ENCODE assay signal across 3 fruit fly cellular contexts in genomic region chr3R:8978768-8979167, dm6.
TF ChIP-seq lines count a peak whose summit lies in the region.

No protein-coding gene starts in this region.

TF ChIP-seq in whole organism, embryonic, 481 proteins besides CTCF, POLR2A, EP300 and RAD21 (continued from another document and continues in another):
- TF ChIP-seq Trl (optimal IDR thresholded peaks at IDR 0.05; lab: Kevin White, UChicago) = no peak
- TF ChIP-seq Trl (GFP tag; optimal IDR thresholded peaks at IDR 0.05; lab: Kevin White, UChicago) = no peak
- TF ChIP-seq CG8089 (GFP tag; optimal IDR thresholded peaks at IDR 0.05; lab: Kevin White, UChicago) = no peak
- no peak for TF ChIP-seq CG42726 (GFP tag; IDR thresholded peaks at IDR 0.05; lab: Robert Waterston, UW; ENCODE audit: partially characterized antibody)
- no peak for TF ChIP-seq sob (GFP tag; IDR thresholded peaks at IDR 0.05; lab: Robert Waterston, UW)
- TF ChIP-seq Atf3 (GFP tag; optimal IDR thresholded peaks at IDR 0.05; lab: Kevin White, UChicago) = no peak
- no peak for TF ChIP-seq hkb (optimal IDR thresholded peaks at IDR 0.05; lab: Kevin White, UChicago)
- TF ChIP-seq hkb (GFP tag; IDR thresholded peaks at IDR 0.05; lab: Robert Waterston, UW) = peak; percentile 57
- no peak for TF ChIP-seq Taf1 (GFP tag; IDR thresholded peaks at IDR 0.05; lab: Robert Waterston, UW)
- TF ChIP-seq CG12769 (tag; optimal IDR thresholded peaks at IDR 0.05; lab: Kevin White, UChicago) = no peak
- no peak for TF ChIP-seq Nf-YB (GFP tag; optimal IDR thresholded peaks at IDR 0.05; lab: Kevin White, UChicago)
- TF ChIP-seq NC2β (GFP tag; optimal IDR thresholded peaks at IDR 0.05; lab: Kevin White, UChicago) = no peak
- TF ChIP-seq sens (GFP tag; lab: Kevin White, UChicago) = no peak
- no peak for TF ChIP-seq da (GFP tag; optimal IDR thresholded peaks at IDR 0.05; lab: Kevin White, UChicago)
- TF ChIP-seq YL-1 (GFP tag; optimal IDR thresholded peaks at IDR 0.05; lab: Kevin White, UChicago) = no peak
- no peak for TF ChIP-seq exex (tag; optimal IDR thresholded peaks at IDR 0.05; lab: Kevin White, UChicago)
- TF ChIP-seq TFAM (GFP tag; optimal IDR thresholded peaks at IDR 0.05; lab: Kevin White, UChicago) = no peak
- no peak for TF ChIP-seq CG30020 (tag; optimal IDR thresholded peaks at IDR 0.05; lab: Kevin White, UChicago)
- no peak for TF ChIP-seq MBD-R2 (GFP tag; IDR thresholded peaks at IDR 0.05; lab: Robert Waterston, UW)
- no peak for TF ChIP-seq CG6683 (GFP tag; optimal IDR thresholded peaks at IDR 0.05; lab: Kevin White, UChicago)
- no peak for TF ChIP-seq CG12659 (GFP tag; optimal IDR thresholded peaks at IDR 0.05; lab: Kevin White, UChicago)
- TF ChIP-seq slbo (GFP tag; IDR thresholded peaks at IDR 0.05; lab: Robert Waterston, UW) = no peak
- TF ChIP-seq CG17912 (GFP tag; optimal IDR thresholded peaks at IDR 0.05; lab: Kevin White, UChicago) = no peak
- no peak for TF ChIP-seq bbx (GFP tag; IDR thresholded peaks at IDR 0.05; lab: Robert Waterston, UW; ENCODE audit: partially characterized antibody)
- TF ChIP-seq CG10979 (tag; optimal IDR thresholded peaks at IDR 0.05; lab: Kevin White, UChicago) = peak; percentile 67
- no peak for TF ChIP-seq Hmr (GFP tag; optimal IDR thresholded peaks at IDR 0.05; lab: Kevin White, UChicago)
- no peak for TF ChIP-seq ato (GFP tag; IDR thresholded peaks at IDR 0.05; lab: Robert Waterston, UW; ENCODE audit: partially characterized antibody)
- peak; percentile 42; the same call in 1 of the 3 replicates for TF ChIP-seq so (GFP tag; IDR thresholded peaks at IDR 0.05; lab: Robert Waterston, UW)
- TF ChIP-seq Optix (GFP tag; IDR thresholded peaks at IDR 0.05; lab: Robert Waterston, UW) = no peak
- TF ChIP-seq CG15696 (tag; optimal IDR thresholded peaks at IDR 0.05; lab: Kevin White, UChicago) = no peak
- peak in 1 of 2 experiments; percentile 70 for TF ChIP-seq bsh (GFP tag; optimal IDR thresholded peaks at IDR 0.05; lab: Kevin White, UChicago)
- TF ChIP-seq CG32532 (GFP tag; IDR thresholded peaks at IDR 0.05; lab: Robert Waterston, UW) = no peak
- TF ChIP-seq Mad (GFP tag; optimal IDR thresholded peaks at IDR 0.05; lab: Kevin White, UChicago) = no peak
- TF ChIP-seq CG9876 (GFP tag; optimal IDR thresholded peaks at IDR 0.05; lab: Kevin White, UChicago) = no peak
- TF ChIP-seq Doc2 (GFP tag; IDR thresholded peaks at IDR 0.05; lab: Robert Waterston, UW) = no peak
- 0 out of 3 replicates have a peak, but pooled peaks have one; percentile 27 for TF ChIP-seq CG11560 (tag; IDR thresholded peaks at IDR 0.05; lab: Robert Waterston, UW)
- TF ChIP-seq E2f1 (GFP tag; IDR thresholded peaks at IDR 0.05; lab: Robert Waterston, UW) = 0 out of 2 replicates have a peak, but pooled peaks have one; percentile 20
- TF ChIP-seq CG18764 (GFP tag; optimal IDR thresholded peaks at IDR 0.05; lab: Kevin White, UChicago) = no peak
- no peak for TF ChIP-seq CG12155 (GFP tag; optimal IDR thresholded peaks at IDR 0.05; lab: Kevin White, UChicago)
- TF ChIP-seq CG9609 (GFP tag; optimal IDR thresholded peaks at IDR 0.05; lab: Kevin White, UChicago) = no peak
- no peak for TF ChIP-seq CG2116 (GFP tag; optimal IDR thresholded peaks at IDR 0.05; lab: Kevin White, UChicago)
- TF ChIP-seq tio (GFP tag; optimal IDR thresholded peaks at IDR 0.05; lab: Kevin White, UChicago) = no peak
- peak; percentile 42 for TF ChIP-seq ssp (GFP tag; IDR thresholded peaks at IDR 0.05; lab: Robert Waterston, UW)
- TF ChIP-seq CG3838 (GFP tag; optimal IDR thresholded peaks at IDR 0.05; lab: Kevin White, UChicago) = no peak
- TF ChIP-seq CG7839 (tag; optimal IDR thresholded peaks at IDR 0.05; lab: Kevin White, UChicago) = peak; percentile 35
- peak in 1 of 3 experiments; percentile 12 for TF ChIP-seq lola (GFP tag; optimal IDR thresholded peaks at IDR 0.05; lab: Kevin White, UChicago)

TF ChIP-seq in whole organism, prepupa, 60 proteins besides CTCF, POLR2A, EP300 and RAD21 (continued from another document):
- TF ChIP-seq CG6808 (GFP tag; optimal IDR thresholded peaks at IDR 0.05; lab: Kevin White, UChicago) (peak; percentile 51), CG11294 (GFP tag; IDR thresholded peaks at IDR 0.05; lab: Robert Waterston, UW) (no peak), Eip93F (GFP tag; optimal IDR thresholded peaks at IDR 0.05; lab: Kevin White, UChicago) (peak; percentile 55), OdsH (GFP tag; optimal IDR thresholded peaks at IDR 0.05; lab: Kevin White, UChicago) (peak; percentile 73), CG1621 (tag; optimal IDR thresholded peaks at IDR 0.05; lab: Kevin White, UChicago) (no peak), fd85E (GFP tag; optimal IDR thresholded peaks at IDR 0.05; lab: Kevin White, UChicago) (peak; percentile 40), fkh (GFP tag; optimal IDR thresholded peaks at IDR 0.05; lab: Kevin White, UChicago) (no peak), CG10669 (GFP tag; optimal IDR thresholded peaks at IDR 0.05; lab: Kevin White, UChicago) (peak; percentile 37), eg (GFP tag; IDR thresholded peaks at IDR 0.05; lab: Robert Waterston, UW) (peak; percentile 56; the same call in 1 of the 3 replicates), CG32006 (GFP tag; optimal IDR thresholded peaks at IDR 0.05; lab: Kevin White, UChicago) (peak; percentile 63), Sox102F (GFP tag; optimal IDR thresholded peaks at IDR 0.05; lab: Kevin White, UChicago) (peak; percentile 68), Met (GFP tag; optimal IDR thresholded peaks at IDR 0.05; lab: Kevin White, UChicago) (peak; percentile 84), salr (GFP tag; optimal IDR thresholded peaks at IDR 0.05; lab: Kevin White, UChicago) (peak in 1 of 2 experiments; percentile 43), CG31627 (GFP tag; optimal IDR thresholded peaks at IDR 0.05; lab: Kevin White, UChicago) (peak; percentile 69), Hr38 (GFP tag; optimal IDR thresholded peaks at IDR 0.05; lab: Kevin White, UChicago) (no peak), Hr4 (GFP tag; optimal IDR thresholded peaks at IDR 0.05; lab: Kevin White, UChicago) (peak; percentile 25), topi (GFP tag; optimal IDR thresholded peaks at IDR 0.05; lab: Kevin White, UChicago) (peak; percentile 84), vri (GFP tag; optimal IDR thresholded peaks at IDR 0.05; lab: Kevin White, UChicago) (no peak), dac (GFP tag; optimal IDR thresholded peaks at IDR 0.05; lab: Kevin White, UChicago) (no peak), CG6792 (GFP tag; optimal IDR thresholded peaks at IDR 0.05; lab: Kevin White, UChicago) (peak; percentile 87), spab (GFP tag; optimal IDR thresholded peaks at IDR 0.05; lab: Kevin White, UChicago) (peak; percentile 49), Smox (GFP tag; optimal IDR thresholded peaks at IDR 0.05; lab: Kevin White, UChicago) (peak; percentile 86), Lpt (GFP tag; optimal IDR thresholded peaks at IDR 0.05; lab: Kevin White, UChicago) (no peak), achi (GFP tag; optimal IDR thresholded peaks at IDR 0.05; lab: Kevin White, UChicago) (peak; percentile 76), CG4318 (GFP tag; optimal IDR thresholded peaks at IDR 0.05; lab: Kevin White, UChicago) (no peak), Sox14 (GFP tag; optimal IDR thresholded peaks at IDR 0.05; lab: Kevin White, UChicago) (peak; percentile 71), CG3032 (tag; optimal IDR thresholded peaks at IDR 0.05; lab: Kevin White, UChicago) (peak; percentile 37), Blimp-1 (GFP tag; optimal IDR thresholded peaks at IDR 0.05; lab: Kevin White, UChicago) (peak; percentile 83), ss (GFP tag; optimal IDR thresholded peaks at IDR 0.05; lab: Kevin White, UChicago) (peak in 1 of 2 experiments; percentile 27), CG16779 (tag; optimal IDR thresholded peaks at IDR 0.05; lab: Kevin White, UChicago) (no peak), CG11762 (GFP tag; optimal IDR thresholded peaks at IDR 0.05; lab: Kevin White, UChicago; ENCODE audit: insufficient read depth) (peak; percentile 42), Eip78C (GFP tag; lab: Kevin White, UChicago) (peak; percentile 94), CG10631 (GFP tag; optimal IDR thresholded peaks at IDR 0.05; lab: Kevin White, UChicago) (peak; percentile 70), Gug (GFP tag; IDR thresholded peaks at IDR 0.05; lab: Robert Waterston, UW) (no peak), CG6276 (GFP tag; optimal IDR thresholded peaks at IDR 0.05; lab: Kevin White, UChicago) (no peak), acj6 (GFP tag; optimal IDR thresholded peaks at IDR 0.05; lab: Kevin White, UChicago) (peak; percentile 78), CG8319 (GFP tag; optimal IDR thresholded peaks at IDR 0.05; lab: Kevin White, UChicago) (peak; percentile 69)

TF ChIP-seq in whole organism, wandering third instar larva, 38 proteins besides CTCF, POLR2A, EP300 and RAD21 (continued from another document):
- TF ChIP-seq Hr78 (GFP tag; optimal IDR thresholded peaks at IDR 0.05; lab: Kevin White, UChicago) = no peak
- TF ChIP-seq dmrt93B (GFP tag; optimal IDR thresholded peaks at IDR 0.05; lab: Kevin White, UChicago) = peak; percentile 40
- peak; percentile 64 for TF ChIP-seq psq (GFP tag; optimal IDR thresholded peaks at IDR 0.05; lab: Kevin White, UChicago)
